Fruit fly (Drosophila melanogaster) whole organism, embryonic: ENCODE measurements around the gene CG4424.

Source experiments
- Abd-B ChIP-seq: fragments of 200-800 bp; sonication (Bioruptor generic); optimal IDR thresholded peaks from 2 replicates; lab custom pipeline; 2018; ENCODE audit warnings: missing biosample characterization, mild to moderate bottlenecking, missing genetic modification characterization, moderate library complexity
- CG11247 ChIP-seq: fragments of 200-800 bp; sonication (Bioruptor generic); IDR thresholded peaks from 2 replicates; pipeline ENCODE4 v1.3.6; 2022; ENCODE audit warnings: missing biosample characterization, missing genetic modification characterization
- CG11456 ChIP-seq: fragments of 200-800 bp; sonication (Bioruptor generic); IDR thresholded peaks from 3 replicates; pipeline ENCODE4 v1.3.6; 2022; ENCODE audit warnings: missing biosample characterization, missing genetic modification characterization
- CG13123 ChIP-seq: fragments of 200-800 bp; sonication (Bioruptor generic); optimal IDR thresholded peaks from 2 replicates; lab custom pipeline; 2016; ENCODE audit warnings: missing biosample characterization, missing genetic modification characterization
- CG13775 ChIP-seq: fragments of 200-800 bp; sonication (Bioruptor generic); optimal IDR thresholded peaks from 3 replicates; lab custom pipeline; 2017; ENCODE audit warnings: missing biosample characterization, mild to moderate bottlenecking, missing genetic modification characterization
- CG14050 ChIP-seq: fragments of 200-800 bp; sonication (Bioruptor generic); IDR thresholded peaks from 3 replicates; pipeline ENCODE4 v1.3.6; 2022; ENCODE audit warnings: missing biosample characterization, missing genetic modification characterization
- CG15601 ChIP-seq: fragments of 200-800 bp; sonication (Bioruptor generic); optimal IDR thresholded peaks from 3 replicates; lab custom pipeline; 2019; ENCODE audit warnings: missing biosample characterization, mild to moderate bottlenecking, missing genetic modification characterization, moderate library complexity
- CG16813 ChIP-seq: fragments of 200-800 bp; sonication (Bioruptor generic); IDR thresholded peaks from 3 replicates; pipeline ENCODE4 v1.3.6; 2022; ENCODE audit warnings: missing biosample characterization, missing genetic modification characterization; ENCODE audit not compliant: partially characterized antibody
- CG17186 ChIP-seq: fragments of 200-800 bp; sonication (Bioruptor generic); optimal IDR thresholded peaks from 3 replicates; lab custom pipeline; 2017; ENCODE audit warnings: missing biosample characterization, missing genetic modification reagents, missing genetic modification characterization
- CG17802 ChIP-seq: fragments of 200-800 bp; sonication (Bioruptor generic); optimal IDR thresholded peaks from 2 replicates; lab custom pipeline; 2018; ENCODE audit warnings: missing biosample characterization, mild to moderate bottlenecking, missing genetic modification characterization, moderate library complexity
- CG2875 ChIP-seq: fragments of 200-800 bp; sonication (Bioruptor generic); optimal IDR thresholded peaks from 2 replicates; lab custom pipeline; 2017; ENCODE audit warnings: missing biosample characterization, mild to moderate bottlenecking, missing genetic modification characterization, missing genetic modification reagents
- CG30020 ChIP-seq: fragments of 200-800 bp; optimal IDR thresholded peaks from 2 replicates; lab custom pipeline; 2019; ENCODE audit warnings: missing biosample characterization, mild to moderate bottlenecking, missing genetic modification characterization, moderate library complexity
- CG30403 ChIP-seq: fragments of 200-800 bp; sonication (Bioruptor generic); optimal IDR thresholded peaks from 3 replicates; lab custom pipeline; 2016; ENCODE audit warnings: missing biosample characterization, missing genetic modification characterization
- CG6254 ChIP-seq: fragments of 200-800 bp; sonication (Bioruptor generic); optimal IDR thresholded peaks from 3 replicates; lab custom pipeline; 2017; ENCODE audit warnings: mild to moderate bottlenecking, missing biosample characterization, missing genetic modification reagents, missing genetic modification characterization
- CG7963 ChIP-seq: fragments of 200-800 bp; sonication (Bioruptor generic); IDR thresholded peaks from 3 replicates; pipeline ENCODE4 v1.3.6; 2022; ENCODE audit warnings: missing biosample characterization, missing genetic modification characterization; ENCODE audit not compliant: partially characterized antibody
- CG9437 ChIP-seq: fragments of 200-800 bp; sonication (Bioruptor generic); optimal IDR thresholded peaks from 2 replicates; lab custom pipeline; 2018; ENCODE audit warnings: missing biosample characterization, mild to moderate bottlenecking, missing genetic modification characterization
- Dll ChIP-seq: fragments of 200-800 bp; sonication (Bioruptor generic); IDR thresholded peaks from 4 replicates; pipeline ENCODE4 v1.3.6; 2022; ENCODE audit warnings: missing biosample characterization, missing genetic modification characterization; ENCODE audit not compliant: partially characterized antibody
- Dref ChIP-seq: fragments of 200-800 bp; sonication (Bioruptor generic); IDR thresholded peaks from 2 replicates; pipeline ENCODE4 v1.3.6; 2022; ENCODE audit warnings: missing biosample characterization, missing genetic modification characterization
- MBD-R2 ChIP-seq: fragments of 200-800 bp; sonication (Bioruptor generic); IDR thresholded peaks from 2 replicates; pipeline ENCODE4 v1.3.6; 2022; ENCODE audit warnings: missing biosample characterization, missing genetic modification characterization
- MESR4 ChIP-seq: fragments of 200-800 bp; sonication (Bioruptor generic); optimal IDR thresholded peaks from 2 replicates; lab custom pipeline; 2018; ENCODE audit warnings: missing biosample characterization, mild to moderate bottlenecking, missing genetic modification characterization, moderate library complexity
- Med ChIP-seq: fragments of 200-800 bp; sonication (Bioruptor generic); peaks from one replicate; lab custom pipeline; 2016; ENCODE audit warnings: missing biosample characterization, missing genetic modification characterization, mild to moderate bottlenecking, inconsistent platforms, moderate library complexity
- NFAT ChIP-seq: fragments of 200-800 bp; sonication (Bioruptor generic); IDR thresholded peaks from 2 replicates; pipeline ENCODE4 v1.3.6; 2022; ENCODE audit warnings: missing biosample characterization, missing genetic modification characterization
- Oaz ChIP-seq: fragments of 200-800 bp; sonication (Bioruptor generic); IDR thresholded peaks from 2 replicates; pipeline ENCODE4 v1.3.6; 2022; ENCODE audit warnings: missing biosample characterization, missing genetic modification characterization
- Ptx1 ChIP-seq: fragments of 200-800 bp; sonication (Bioruptor generic); IDR thresholded peaks from 2 replicates; pipeline ENCODE4 v1.3.6; 2022; ENCODE audit warnings: missing biosample characterization, missing genetic modification characterization
- al ChIP-seq: fragments of 200-800 bp; sonication (Bioruptor generic); IDR thresholded peaks from 2 replicates; pipeline ENCODE4 v1.3.6; 2022; ENCODE audit warnings: missing biosample characterization, missing genetic modification characterization
- cad ChIP-seq: fragments of >200 bp; optimal IDR thresholded peaks from 2 replicates; lab custom pipeline; 2017; ENCODE audit warnings: missing biosample characterization, missing genetic modification characterization
- chn ChIP-seq: fragments of 200-800 bp; sonication (Bioruptor generic); optimal IDR thresholded peaks from 2 replicates; lab custom pipeline; 2016; ENCODE audit warnings: missing biosample characterization, missing genetic modification characterization
- ci ChIP-seq: fragments of 200-800 bp; sonication (Bioruptor generic); IDR thresholded peaks from 3 replicates; pipeline ENCODE4 v1.3.6; 2022; ENCODE audit warnings: missing biosample characterization, missing genetic modification characterization
- dati ChIP-seq: fragments of 200-800 bp; sonication (Bioruptor generic); IDR thresholded peaks from 2 replicates; pipeline ENCODE4 v1.3.6; 2022; ENCODE audit warnings: missing biosample characterization, missing genetic modification characterization
- dmrt99B ChIP-seq: fragments of 200-800 bp; sonication (Bioruptor generic); optimal IDR thresholded peaks from 2 replicates; lab custom pipeline; 2018; ENCODE audit warnings: missing biosample characterization, mild to moderate bottlenecking, missing genetic modification characterization, moderate library complexity
- ems ChIP-seq: fragments of 200-800 bp; sonication (Bioruptor generic); optimal IDR thresholded peaks from 3 replicates; lab custom pipeline; 2016; ENCODE audit warnings: missing biosample characterization, missing genetic modification characterization
- esg ChIP-seq: fragments of 200-800 bp; sonication (Bioruptor generic); conservative IDR thresholded peaks from 2 replicates; pipeline ENCODE4 v1.3.6; 2022; ENCODE audit warnings: missing biosample characterization, missing genetic modification characterization
- gcm ChIP-seq: fragments of 200-800 bp; sonication (Bioruptor generic); optimal IDR thresholded peaks from 2 replicates; lab custom pipeline; 2019; ENCODE audit warnings: missing biosample characterization, mild to moderate bottlenecking, missing genetic modification characterization, moderate library complexity
- lab ChIP-seq: fragments of 200-800 bp; sonication (Bioruptor generic); optimal IDR thresholded peaks from 3 replicates; lab custom pipeline; 2017; ENCODE audit warnings: missing biosample characterization, missing genetic modification characterization, mild to moderate bottlenecking, moderate library complexity, missing genetic modification reagents
- lmd ChIP-seq: fragments of 200-800 bp; sonication (Bioruptor generic); IDR thresholded peaks from 2 replicates; pipeline ENCODE4 v1.3.6; 2022; ENCODE audit warnings: missing biosample characterization, missing genetic modification characterization
- lov ChIP-seq, 2 experiments: fragments of 200-800 bp in 1 of 2; fragments of >200 bp in 1 of 2; sonication (Bioruptor generic) in 1 of 2; IDR thresholded peaks in 1 of 2; optimal IDR thresholded peaks in 1 of 2; 2 replicates in 1 of 2; 3 replicates in 1 of 2; pipeline versions ENCODE4 v1.3.6 to Lab custom; 2017 to 2022; ENCODE audit warnings: missing biosample characterization in 1 of 2, missing genetic modification characterization in 1 of 2
- pzg ChIP-seq: fragments of 200-800 bp; sonication (Bioruptor generic); optimal IDR thresholded peaks from 3 replicates; lab custom pipeline; 2018; ENCODE audit warnings: missing biosample characterization, mild to moderate bottlenecking, missing genetic modification characterization, moderate library complexity
- wek ChIP-seq: fragments of 200-800 bp; sonication (Bioruptor generic); optimal IDR thresholded peaks from 3 replicates; lab custom pipeline; 2018; ENCODE audit warnings: missing biosample characterization, mild to moderate bottlenecking, missing genetic modification characterization, moderate library complexity
- zen ChIP-seq: fragments of 200-800 bp; sonication (Bioruptor generic); optimal IDR thresholded peaks from 3 replicates; lab custom pipeline; 2018; ENCODE audit warnings: missing biosample characterization, mild to moderate bottlenecking, missing genetic modification characterization, moderate library complexity

CG4424 gene

DNA sequence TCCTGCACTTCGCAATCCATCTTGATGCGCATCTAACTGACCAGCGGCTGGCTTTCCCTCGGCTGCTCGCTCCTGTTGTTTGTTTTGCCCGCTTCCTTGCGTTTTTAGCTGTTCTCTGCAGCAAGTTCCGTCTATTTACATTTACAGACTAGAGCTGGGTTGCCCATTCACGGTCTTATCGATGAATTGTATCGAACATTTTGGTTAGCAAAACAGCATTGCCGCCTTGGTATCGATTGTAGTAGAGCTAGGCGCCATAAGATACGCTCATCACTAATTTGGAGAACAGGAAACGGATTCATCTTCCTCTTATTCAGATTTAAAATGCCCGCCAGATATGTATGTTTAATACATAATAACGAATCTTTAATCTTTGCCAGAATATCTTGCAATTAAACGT is 8.0 kb upstream of the CG4424 start, which contains the start of gene Regnase-1 (continued):
- TF ChIP-seq lmd (peak; percentile 67), lov (optimal IDR thresholded peaks at IDR 0.05; lab: Kevin White, UChicago) (no peak), lov (GFP tag; IDR thresholded peaks at IDR 0.05; lab: Robert Waterston, UW) (peak; percentile 96), dmrt99B (tag; lab: Kevin White, UChicago) (peak; percentile 85), gcm (peak; percentile 94), CG14050 (GFP tag; lab: Robert Waterston, UW) (peak; percentile 65; the same call in 2 of the 3 replicates)

DNA sequence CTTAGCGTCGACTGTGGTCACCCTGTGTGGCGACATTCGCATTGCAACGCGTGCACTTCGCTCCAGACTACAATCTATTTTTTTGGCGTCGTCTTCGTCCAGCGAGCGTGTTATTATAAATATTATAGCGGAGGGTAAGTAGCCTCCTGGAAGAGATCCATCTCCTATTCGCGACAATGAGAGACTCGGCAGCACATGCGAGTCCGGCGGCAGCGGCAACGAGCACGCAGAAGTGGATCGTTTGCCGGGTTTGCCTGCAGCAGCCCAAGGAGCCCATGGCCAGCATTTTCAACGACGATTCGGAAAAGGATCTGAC is 3.9 kb upstream of the CG4424 start, which contains the start of gene idc:
Gene idc, plus strand, starts transcription at position 60 of the 316 bp plus-strand sequence.
- TF ChIP-seq Dref (GFP tag; lab: Robert Waterston, UW) (0 out of 2 replicates have a peak, but pooled peaks have one; percentile 25), CG30403 (peak; percentile 45), wek (peak; percentile 93), CG30020 (peak; percentile 83), cad (GFP tag; lab: Kevin White, UChicago) (peak; percentile 20), ci (GFP tag; lab: Robert Waterston, UW) (peak; percentile 53; the same call in 2 of the 3 replicates), Oaz (no peak), CG13123 (GFP tag; lab: Kevin White, UChicago) (no peak), MESR4 (GFP tag; lab: Kevin White, UChicago) (peak; percentile 63), CG7963 (GFP tag; lab: Robert Waterston, UW) (no peak), al (GFP tag; lab: Robert Waterston, UW) (no peak), CG11247 (GFP tag; lab: Robert Waterston, UW) (no peak), CG17186 (GFP tag; lab: Kevin White, UChicago) (no peak), Ptx1 (GFP tag; lab: Robert Waterston, UW) (no peak), ems (GFP tag; lab: Kevin White, UChicago) (no peak), CG11456 (GFP tag; lab: Robert Waterston, UW) (0 out of 3 replicates have a peak, but pooled peaks have one; percentile 59), NFAT (GFP tag; lab: Robert Waterston, UW) (peak; percentile 41; the same call in 1 of the 2 replicates), CG9437 (GFP tag; lab: Kevin White, UChicago) (peak; percentile 47), esg (GFP tag; lab: Robert Waterston, UW) (no peak), Med (GFP tag; lab: Kevin White, UChicago) (peak; percentile 71), zen (no peak), CG17802 (tag; lab: Kevin White, UChicago) (peak; percentile 32), pzg (GFP tag; lab: Kevin White, UChicago) (peak; percentile 10), CG2875 (no peak), lab (GFP tag; lab: Kevin White, UChicago) (no peak), chn (GFP tag; lab: Kevin White, UChicago) (no peak), dati (GFP tag; lab: Robert Waterston, UW) (no peak), MBD-R2 (peak; percentile 59), Dll (0 out of 4 replicates have a peak, but pooled peaks have one; percentile 16), CG16813 (GFP tag; lab: Robert Waterston, UW) (no peak), Abd-B (GFP tag; lab: Kevin White, UChicago) (no peak), CG13775 (GFP tag; lab: Kevin White, UChicago) (peak; percentile 69), CG15601 (tag; lab: Kevin White, UChicago) (no peak), CG6254 (peak; percentile 99)
- TF ChIP-seq, all 482 proteins: peak for 17
